Worm (Caenorhabditis elegans): Measurements from ENCODE around the gene irld-48.

irld-48 gene

DNA sequence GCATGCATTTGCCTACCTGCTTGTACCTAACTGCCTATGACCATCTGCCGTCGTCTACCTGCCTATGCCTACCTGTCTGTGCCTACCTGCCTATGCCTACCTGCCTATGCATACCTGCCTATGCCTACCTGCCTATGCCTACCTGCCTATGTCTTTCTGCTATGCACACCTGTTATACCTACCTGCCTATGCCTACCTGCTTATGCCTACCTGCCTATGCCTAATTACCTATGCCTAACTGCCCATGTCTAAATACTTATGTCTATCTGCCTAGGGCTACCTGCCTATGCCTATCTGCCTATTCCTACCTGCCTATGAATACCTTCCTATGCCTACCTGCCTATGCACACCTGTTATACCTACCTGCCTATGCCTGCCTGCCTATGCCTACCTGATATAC, 10.5 kb downstream of the irld-48 start:
- TF ChIP-seq lin-32 (GFP tag; optimal IDR thresholded peaks at IDR 0.05), result no peak
- no peak for TF ChIP-seq ham-2 (GFP tag; optimal IDR thresholded peaks at IDR 0.05)
- TF ChIP-seq ces-1 (GFP tag; optimal IDR thresholded peaks at IDR 0.05), result no peak
- no peak for TF ChIP-seq M03D4.4 (tag; optimal IDR thresholded peaks at IDR 0.05)
- TF ChIP-seq nhr-28 (tag; optimal IDR thresholded peaks at IDR 0.05), result no peak
- no peak for TF ChIP-seq snpc-4 (tag; optimal IDR thresholded peaks at IDR 0.05)
- TF ChIP-seq unc-120 (tag; optimal IDR thresholded peaks at IDR 0.05; ENCODE audit: poor library complexity, severe bottlenecking), result no peak
- no peak for TF ChIP-seq lin-13 (tag; optimal IDR thresholded peaks at IDR 0.05)
- no peak for TF ChIP-seq nhr-237 (tag; optimal IDR thresholded peaks at IDR 0.05)
- TF ChIP-seq tbx-8 (GFP tag; optimal IDR thresholded peaks at IDR 0.05), result no peak
- no peak for TF ChIP-seq unc-39 (tag; optimal IDR thresholded peaks at IDR 0.05)
- no peak for TF ChIP-seq ceh-39 (tag; optimal IDR thresholded peaks at IDR 0.05)
- TF ChIP-seq pha-4 (tag; optimal IDR thresholded peaks at IDR 0.05), result no peak
- no peak for TF ChIP-seq bed-3 (GFP tag; optimal IDR thresholded peaks at IDR 0.05)
- no peak for TF ChIP-seq lsy-2 (tag; optimal IDR thresholded peaks at IDR 0.05)

ce11 chrII:2967064-2967463, 11.2 kb downstream of the irld-48 start:
- TF ChIP-seq elt-3 (tag; optimal IDR thresholded peaks at IDR 0.05), result no peak
- TF ChIP-seq elt-1 (tag; optimal IDR thresholded peaks at IDR 0.05; ENCODE audit: borderline replicate concordance, insufficient read depth), result no peak
- TF ChIP-seq bed-3 (GFP tag; optimal IDR thresholded peaks at IDR 0.05), result no peak
- no peak for TF ChIP-seq drap-1 (GFP tag; optimal IDR thresholded peaks at IDR 0.05)
- TF ChIP-seq nhr-12 (tag; optimal IDR thresholded peaks at IDR 0.05), result no peak
- no peak for TF ChIP-seq ztf-11 (tag; optimal IDR thresholded peaks at IDR 0.05)
- no peak for TF ChIP-seq lin-32 (GFP tag; optimal IDR thresholded peaks at IDR 0.05)
- TF ChIP-seq ceh-43 (GFP tag; optimal IDR thresholded peaks at IDR 0.05), result no peak
- TF ChIP-seq mls-2 (tag; optimal IDR thresholded peaks at IDR 0.05), result no peak
- no peak for TF ChIP-seq unc-62 (GFP tag; optimal IDR thresholded peaks at IDR 0.05)
- TF ChIP-seq cnd-1 (tag; optimal IDR thresholded peaks at IDR 0.05), result no peak
- TF ChIP-seq nhr-237 (tag; optimal IDR thresholded peaks at IDR 0.05), result no peak
- TF ChIP-seq ces-1 (GFP tag; optimal IDR thresholded peaks at IDR 0.05), result no peak
- TF ChIP-seq nhr-28 (tag; optimal IDR thresholded peaks at IDR 0.05), result no peak

ce11 chrII:2973940-2974402, 18.1 kb downstream of the irld-48 start:
- peak; percentile 82 for TF ChIP-seq pha-4 (tag; optimal IDR thresholded peaks at IDR 0.05)
- TF ChIP-seq nhr-12 (tag; optimal IDR thresholded peaks at IDR 0.05), result no peak
- TF ChIP-seq sptf-1 (tag; optimal IDR thresholded peaks at IDR 0.05), result peak; percentile 69
- TF ChIP-seq hlh-1 (tag; optimal IDR thresholded peaks at IDR 0.05), result peak; percentile 26
- TF ChIP-seq nhr-2 (tag; optimal IDR thresholded peaks at IDR 0.05), result no peak
- no peak for TF ChIP-seq ceh-83 (GFP tag; optimal IDR thresholded peaks at IDR 0.05)
- no peak for TF ChIP-seq zip-8 (tag; optimal IDR thresholded peaks at IDR 0.05)
- no peak for TF ChIP-seq cnd-1 (tag; optimal IDR thresholded peaks at IDR 0.05)
- no peak for TF ChIP-seq sem-2 (GFP tag; optimal IDR thresholded peaks at IDR 0.05)
- peak; percentile 74 for TF ChIP-seq elt-3 (tag; optimal IDR thresholded peaks at IDR 0.05)
- no peak for TF ChIP-seq nhr-28 (tag; optimal IDR thresholded peaks at IDR 0.05)
- no peak for TF ChIP-seq unc-39 (tag; optimal IDR thresholded peaks at IDR 0.05)
- TF ChIP-seq nhr-237 (tag; optimal IDR thresholded peaks at IDR 0.05), result peak; percentile 82
- TF ChIP-seq ces-1 (GFP tag; optimal IDR thresholded peaks at IDR 0.05), result peak; percentile 83
- peak; percentile 49 for TF ChIP-seq bed-3 (GFP tag; optimal IDR thresholded peaks at IDR 0.05)
- TF ChIP-seq unc-120 (tag; optimal IDR thresholded peaks at IDR 0.05; ENCODE audit: poor library complexity, severe bottlenecking), result peak; percentile 50
- peak; percentile 51 for TF ChIP-seq unc-62 (GFP tag; optimal IDR thresholded peaks at IDR 0.05)
- peak; percentile 54 for TF ChIP-seq ztf-11 (tag; optimal IDR thresholded peaks at IDR 0.05)
- TF ChIP-seq mep-1 (tag; optimal IDR thresholded peaks at IDR 0.05), result peak; percentile 60
- TF ChIP-seq flh-1 (GFP tag; optimal IDR thresholded peaks at IDR 0.05), result peak; percentile 15
- no peak for TF ChIP-seq snpc-4 (tag; optimal IDR thresholded peaks at IDR 0.05)
- TF ChIP-seq mab-5 (tag; optimal IDR thresholded peaks at IDR 0.05), result no peak
- peak; percentile 62 for TF ChIP-seq mls-2 (tag; optimal IDR thresholded peaks at IDR 0.05)
- no peak for TF ChIP-seq tbx-8 (GFP tag; optimal IDR thresholded peaks at IDR 0.05)
- TF ChIP-seq ceh-43 (GFP tag; optimal IDR thresholded peaks at IDR 0.05), result no peak
- no peak for TF ChIP-seq drap-1 (GFP tag; optimal IDR thresholded peaks at IDR 0.05)
- peak; percentile 68 for TF ChIP-seq ham-2 (GFP tag; optimal IDR thresholded peaks at IDR 0.05)
- peak; percentile 48 for TF ChIP-seq blmp-1 (tag; optimal IDR thresholded peaks at IDR 0.05)
- TF ChIP-seq lsy-2 (tag; optimal IDR thresholded peaks at IDR 0.05), result peak; percentile 43
- TF ChIP-seq ceh-39 (tag; optimal IDR thresholded peaks at IDR 0.05), result no peak
- no peak for TF ChIP-seq lin-13 (tag; optimal IDR thresholded peaks at IDR 0.05)
- no peak for TF ChIP-seq elt-1 (tag; optimal IDR thresholded peaks at IDR 0.05; ENCODE audit: borderline replicate concordance, insufficient read depth)
- TF ChIP-seq M03D4.4 (tag; optimal IDR thresholded peaks at IDR 0.05), result peak; percentile 56
- no peak for TF ChIP-seq lin-32 (GFP tag; optimal IDR thresholded peaks at IDR 0.05)
- TF ChIP-seq nhr-76 (tag; optimal IDR thresholded peaks at IDR 0.05), result no peak

Data from whole organism, mixed stage, embryonic.